Fruit fly (Drosophila melanogaster): ENCODE data around the gene Atxn7.

The Atxn7 gene

DNA sequence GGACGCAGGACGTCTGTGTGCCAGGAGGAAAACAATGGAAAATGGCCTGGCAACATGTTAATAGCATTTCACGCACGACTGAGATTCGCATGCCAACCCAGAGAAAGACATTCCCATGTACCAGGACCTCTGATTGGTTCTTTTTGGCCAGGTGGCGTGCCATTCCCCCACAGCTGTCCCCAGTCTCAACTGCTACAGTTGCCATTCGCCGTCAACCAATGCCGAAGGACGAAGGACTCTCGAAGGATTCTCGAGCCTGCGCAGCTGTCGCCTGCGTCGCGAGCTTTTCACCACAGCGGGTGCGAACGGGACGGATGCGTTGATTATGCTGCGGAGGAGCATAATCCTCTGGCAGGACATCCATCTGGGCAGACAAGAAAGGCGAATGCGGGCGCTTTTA is 24.3 kb downstream of the Atxn7 start, which contains the start of gene VGlut (continued):
- TF ChIP-seq Lhr (GFP tag; optimal IDR thresholded peaks at IDR 0.05): no peak
- no peak for TF ChIP-seq CG1024 (GFP tag; IDR thresholded peaks at IDR 0.05)

DNA sequence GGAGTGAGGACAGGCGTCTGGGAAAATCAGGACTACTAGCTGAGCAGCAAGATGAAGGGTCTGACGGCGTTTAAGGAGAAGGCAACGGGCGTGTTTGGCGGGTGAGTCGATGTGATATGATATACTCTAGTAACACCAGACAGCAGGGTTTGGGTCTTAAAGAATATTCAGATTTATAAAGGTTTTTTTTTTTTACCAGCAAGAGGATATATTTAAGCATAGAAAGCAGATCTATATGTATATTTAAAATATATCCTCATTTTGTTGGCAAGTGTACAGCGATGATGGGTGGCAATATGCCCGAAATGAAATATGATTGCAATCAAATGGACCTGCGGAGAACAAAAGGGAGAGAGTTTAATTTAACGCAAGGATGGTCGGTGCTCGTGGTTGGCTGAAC is 26.6 kb downstream of the Atxn7 start:
- TF ChIP-seq lola (GFP tag; optimal IDR thresholded peaks at IDR 0.05) (no peak), CG32767 (GFP tag; IDR thresholded peaks at IDR 0.05) (no peak), Hmr (GFP tag; optimal IDR thresholded peaks at IDR 0.05) (peak; percentile 8), CG2712 (tag; optimal IDR thresholded peaks at IDR 0.05) (no peak), CG32772 (GFP tag; IDR thresholded peaks at IDR 0.05) (0 out of 2 replicates have a peak, but pooled peaks have one; percentile 28), CG8924 (tag; optimal IDR thresholded peaks at IDR 0.05) (no peak), Dbx (GFP tag; IDR thresholded peaks at IDR 0.05) (no peak), HmgZ (tag; optimal IDR thresholded peaks at IDR 0.05) (no peak), CoRest (tag; optimal IDR thresholded peaks at IDR 0.05) (no peak), row (GFP tag; IDR thresholded peaks at IDR 0.05) (peak; percentile 48; the same call in 2 of the 3 replicates), CG12236 (GFP tag; optimal IDR thresholded peaks at IDR 0.05) (no peak), CG14667 (GFP tag; IDR thresholded peaks at IDR 0.05) (0 out of 2 replicates have a peak, but pooled peaks have one; percentile 20), CkIIα-i1 (GFP tag; IDR thresholded peaks at IDR 0.05) (no peak), Lim3 (GFP tag; IDR thresholded peaks at IDR 0.05) (no peak), stwl (tag; optimal IDR thresholded peaks at IDR 0.05) (no peak), tll (GFP tag; optimal IDR thresholded peaks at IDR 0.05) (no peak), CG17359 (tag; optimal IDR thresholded peaks at IDR 0.05) (peak; percentile 36), CG11398 (GFP tag; optimal IDR thresholded peaks at IDR 0.05) (no peak), H15 (GFP tag; IDR thresholded peaks at IDR 0.05) (0 out of 3 replicates have a peak, but pooled peaks have one; percentile 43), bcd (GFP tag; optimal IDR thresholded peaks at IDR 0.05) (no peak), zf30C (GFP tag; optimal IDR thresholded peaks at IDR 0.05) (no peak), ci (GFP tag; IDR thresholded peaks at IDR 0.05) (0 out of 3 replicates have a peak, but pooled peaks have one; percentile 20), CG4328 (GFP tag; optimal IDR thresholded peaks at IDR 0.05) (no peak), otp (GFP tag; IDR thresholded peaks at IDR 0.05) (0 out of 3 replicates have a peak, but pooled peaks have one; percentile 31), dmrt99B (tag; optimal IDR thresholded peaks at IDR 0.05) (peak; percentile 36), hth (optimal IDR thresholded peaks at IDR 0.05) (no peak), ara (GFP tag; IDR thresholded peaks at IDR 0.05) (0 out of 2 replicates have a peak, but pooled peaks have one; percentile 38), CG7556 (GFP tag; optimal IDR thresholded peaks at IDR 0.05) (peak; percentile 26), CG3838 (GFP tag; optimal IDR thresholded peaks at IDR 0.05) (no peak), CG2120 (GFP tag; optimal IDR thresholded peaks at IDR 0.05) (no peak), CG12769 (tag; optimal IDR thresholded peaks at IDR 0.05) (no peak), CG7372 (GFP tag; IDR thresholded peaks at IDR 0.05) (no peak), CG3847 (GFP tag; IDR thresholded peaks at IDR 0.05) (no peak), gfzf (GFP tag; optimal IDR thresholded peaks at IDR 0.05) (no peak), Nf-YA (GFP tag; IDR thresholded peaks at IDR 0.05) (peak; percentile 48; the same call in 1 of the 2 replicates), H2.0 (GFP tag; IDR thresholded peaks at IDR 0.05) (0 out of 2 replicates have a peak, but pooled peaks have one; percentile 4), Hr51 (GFP tag; optimal IDR thresholded peaks at IDR 0.05) (peak in 1 of 2 experiments; percentile 17), disco-r (GFP tag; optimal IDR thresholded peaks at IDR 0.05) (no peak), CG4854 (GFP tag; optimal IDR thresholded peaks at IDR 0.05) (no peak), Rfx (GFP tag; IDR thresholded peaks at IDR 0.05) (peak; percentile 35; the same call in 1 of the 2 replicates), CG10209 (GFP tag; optimal IDR thresholded peaks at IDR 0.05) (no peak), pita (GFP tag; optimal IDR thresholded peaks at IDR 0.05) (no peak), Sox102F (GFP tag; optimal IDR thresholded peaks at IDR 0.05) (peak; percentile 31), CG10366 (GFP tag; IDR thresholded peaks at IDR 0.05) (peak; percentile 34; the same call in 1 of the 2 replicates), salm (tag; optimal IDR thresholded peaks at IDR 0.05) (no peak), Nf-YB (GFP tag; optimal IDR thresholded peaks at IDR 0.05) (no peak)

Data from whole organism, embryonic.